Fruit fly (Drosophila melanogaster) whole organism, adult: ENCODE measurements around the gene asf1.

Experiments
- CG11617 ChIP-seq: fragments of 200-800 bp; sonication (Bioruptor generic); optimal IDR thresholded peaks from 2 replicates; lab custom pipeline; 2017; ENCODE audit warnings: mild to moderate bottlenecking, missing biosample characterization, missing genetic modification reagents, missing genetic modification characterization
- CG12768 ChIP-seq: fragments of 200-800 bp; sonication (Bioruptor generic); optimal IDR thresholded peaks from 2 replicates; lab custom pipeline; 2017; ENCODE audit warnings: missing biosample characterization, missing genetic modification characterization, mild to moderate bottlenecking, moderate library complexity, missing genetic modification reagents
- CG14711 ChIP-seq: fragments of 200-800 bp; sonication (Bioruptor generic); optimal IDR thresholded peaks from 2 replicates; lab custom pipeline; 2018; ENCODE audit warnings: missing biosample characterization, mild to moderate bottlenecking, missing genetic modification characterization, moderate library complexity
- CG1620 ChIP-seq: fragments of 200-800 bp; sonication (Bioruptor generic); optimal IDR thresholded peaks from 2 replicates; lab custom pipeline; 2016; ENCODE audit warnings: missing biosample characterization, missing genetic modification characterization
- CG33017 ChIP-seq: fragments of 200-800 bp; sonication (Bioruptor generic); optimal IDR thresholded peaks from 2 replicates; lab custom pipeline; 2018; ENCODE audit warnings: missing biosample characterization, mild to moderate bottlenecking, missing genetic modification characterization, moderate library complexity
- CG5204 ChIP-seq: fragments of 200-800 bp; sonication (Bioruptor generic); optimal IDR thresholded peaks from 2 replicates; lab custom pipeline; 2016; ENCODE audit warnings: missing biosample characterization, missing genetic modification characterization
- CG7045 ChIP-seq: fragments of 200-800 bp; sonication (Bioruptor generic); optimal IDR thresholded peaks from 2 replicates; lab custom pipeline; 2017; ENCODE audit warnings: missing biosample characterization, mild to moderate bottlenecking, missing genetic modification characterization
- CG7101 ChIP-seq: fragments of 200-800 bp; sonication (Bioruptor generic); optimal IDR thresholded peaks from 2 replicates; lab custom pipeline; 2018; ENCODE audit warnings: missing biosample characterization, mild to moderate bottlenecking, missing genetic modification characterization, moderate library complexity
- Clk ChIP-seq: fragments of 200-800 bp; sonication (Bioruptor generic); optimal IDR thresholded peaks from 2 replicates; lab custom pipeline; 2017; ENCODE audit warnings: missing biosample characterization, missing genetic modification characterization
- Crg-1 ChIP-seq: fragments of 200-800 bp; sonication (Bioruptor generic); optimal IDR thresholded peaks from 2 replicates; lab custom pipeline; 2016; ENCODE audit warnings: missing biosample characterization, missing genetic modification characterization
- Hr96 ChIP-seq: fragments of 200-800 bp; sonication (Bioruptor generic); optimal IDR thresholded peaks from 2 replicates; lab custom pipeline; 2016; ENCODE audit warnings: missing biosample characterization, missing genetic modification characterization
- Mnt ChIP-seq: fragments of 200-800 bp; sonication (Bioruptor generic); optimal IDR thresholded peaks from 2 replicates; lab custom pipeline; 2016; ENCODE audit warnings: missing biosample characterization, mild to moderate bottlenecking, missing genetic modification characterization
- bab1 ChIP-seq: fragments of 200-800 bp; sonication (Bioruptor generic); optimal IDR thresholded peaks from 3 replicates; lab custom pipeline; 2019; ENCODE audit warnings: missing biosample characterization, mild to moderate bottlenecking, missing genetic modification characterization, moderate library complexity
- cic ChIP-seq: fragments of 200-800 bp; sonication (Bioruptor generic); optimal IDR thresholded peaks from 2 replicates; lab custom pipeline; 2017; ENCODE audit warnings: missing biosample characterization, mild to moderate bottlenecking, missing genetic modification characterization, moderate library complexity
- cnc ChIP-seq, 2 experiments: fragments of >200 bp; optimal IDR thresholded peaks; 2 replicates each; lab custom pipeline; 2017
- kay ChIP-seq: fragments of 200-800 bp; sonication (Bioruptor generic); peaks from one replicate; lab custom pipeline; 2016; ENCODE audit warnings: missing biosample characterization, missing genetic modification characterization, borderline replicate concordance
- ovo ChIP-seq: fragments of 200-800 bp; sonication (Bioruptor generic); optimal IDR thresholded peaks from 2 replicates; lab custom pipeline; 2016; ENCODE audit warnings: missing biosample characterization, missing genetic modification characterization
- pad ChIP-seq: fragments of 200-800 bp; sonication (Bioruptor generic); optimal IDR thresholded peaks from 3 replicates; lab custom pipeline; 2017; ENCODE audit warnings: missing biosample characterization, missing genetic modification characterization, mild to moderate bottlenecking, moderate library complexity, missing genetic modification reagents
- tj ChIP-seq: fragments of 200-800 bp; sonication (Bioruptor generic); optimal IDR thresholded peaks from 3 replicates; lab custom pipeline; 2017; ENCODE audit warnings: missing biosample characterization, mild to moderate bottlenecking, missing genetic modification characterization, moderate library complexity
- toe ChIP-seq: fragments of 200-800 bp; sonication (Bioruptor generic); optimal IDR thresholded peaks from 2 replicates; lab custom pipeline; 2016; ENCODE audit warnings: missing biosample characterization, missing genetic modification characterization

Gene asf1

DNA sequence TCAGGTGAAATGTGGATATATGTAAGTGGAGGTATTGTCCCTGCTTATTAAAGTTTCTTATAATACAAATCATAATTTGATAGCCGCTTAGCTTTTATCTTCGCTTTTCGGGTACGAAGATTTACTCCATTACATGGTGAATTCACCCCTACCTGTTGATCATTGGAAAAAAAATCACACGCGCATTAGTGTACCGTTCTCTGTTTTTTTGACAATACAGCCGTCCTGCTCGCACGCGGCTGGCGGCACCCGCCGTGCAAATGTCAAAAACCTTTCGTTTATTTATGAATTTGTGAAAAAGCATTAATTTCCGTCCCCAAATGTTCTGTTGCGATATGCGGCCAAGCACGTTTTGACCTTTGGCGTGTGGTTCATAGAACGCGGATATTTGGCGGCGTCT lies 13.2 kb downstream of the asf1 start:
- TF ChIP-seq pad (peak; percentile 77), Mnt (GFP tag; lab: Kevin White, UChicago) (no peak)

DNA sequence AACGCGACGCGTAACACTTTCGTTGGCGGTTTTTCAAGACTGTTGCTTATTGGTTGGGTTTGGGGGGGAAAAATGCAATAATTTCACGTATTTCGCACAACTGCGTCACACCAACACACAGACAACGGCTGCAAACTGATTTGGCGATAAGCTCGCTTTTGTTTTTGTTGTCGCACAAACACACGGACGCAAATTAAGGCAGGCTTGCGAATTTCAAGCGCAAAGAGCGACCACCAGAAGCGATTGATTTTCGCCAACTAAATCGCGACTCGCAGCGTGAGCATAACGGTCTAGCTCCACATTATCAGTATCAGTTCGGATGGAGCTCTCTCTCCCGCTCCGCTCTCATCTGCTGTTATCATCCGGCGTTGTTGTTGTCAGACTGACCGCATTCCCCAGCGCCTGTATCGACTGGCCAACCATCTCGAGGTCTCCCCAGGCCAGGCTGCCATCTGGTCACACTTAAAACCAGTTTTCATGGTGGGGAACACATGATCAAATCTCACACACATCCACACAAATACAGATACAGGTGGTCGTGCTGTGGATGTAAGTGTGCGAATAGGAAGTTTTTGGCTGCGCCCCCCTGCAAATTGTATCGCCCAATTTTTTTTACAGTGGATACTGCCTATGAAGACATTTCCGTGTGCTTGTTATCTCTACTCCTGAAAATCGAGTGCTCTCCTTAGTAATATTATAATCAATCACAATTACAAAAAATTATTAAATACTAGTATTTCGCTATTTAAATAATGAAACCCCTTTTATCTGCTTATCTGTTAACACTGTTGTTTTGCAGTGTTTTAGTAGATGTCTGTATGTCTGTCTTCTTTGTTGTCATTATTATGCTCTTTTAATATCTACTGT lies 14.3 kb downstream of the asf1 start:
- TF ChIP-seq CG5204 (peak; percentile 63), CG33017 (tag; lab: Kevin White, UChicago) (peak; percentile 35), bab1 (GFP tag; lab: Kevin White, UChicago) (peak; percentile 83), Hr96 (peak; percentile 70), toe (GFP tag; lab: Kevin White, UChicago) (peak; percentile 58), cnc (optimal IDR thresholded peaks at IDR 0.05; lab: Kevin White, UChicago) (no peak), tj (GFP tag; lab: Kevin White, UChicago) (peak; percentile 91), cic (GFP tag; lab: Kevin White, UChicago) (peak; percentile 90), Mnt (GFP tag; lab: Kevin White, UChicago) (peak; percentile 67), kay (GFP tag; lab: Kevin White, UChicago) (peak; percentile 79), CG1620 (GFP tag; lab: Kevin White, UChicago) (peak; percentile 74), CG7101 (peak; percentile 65), Crg-1 (GFP tag; lab: Kevin White, UChicago) (peak; percentile 22), CG14711 (tag; lab: Kevin White, UChicago) (peak; percentile 70), pad (peak; percentile 97), CG12768 (GFP tag; lab: Kevin White, UChicago) (peak; percentile 43), CG7045 (GFP tag; lab: Kevin White, UChicago) (peak; percentile 41), Clk (GFP tag; lab: Kevin White, UChicago) (no peak), CG11617 (GFP tag; lab: Kevin White, UChicago) (peak; percentile 60), ovo (GFP tag; lab: Kevin White, UChicago) (peak; percentile 84)

DNA sequence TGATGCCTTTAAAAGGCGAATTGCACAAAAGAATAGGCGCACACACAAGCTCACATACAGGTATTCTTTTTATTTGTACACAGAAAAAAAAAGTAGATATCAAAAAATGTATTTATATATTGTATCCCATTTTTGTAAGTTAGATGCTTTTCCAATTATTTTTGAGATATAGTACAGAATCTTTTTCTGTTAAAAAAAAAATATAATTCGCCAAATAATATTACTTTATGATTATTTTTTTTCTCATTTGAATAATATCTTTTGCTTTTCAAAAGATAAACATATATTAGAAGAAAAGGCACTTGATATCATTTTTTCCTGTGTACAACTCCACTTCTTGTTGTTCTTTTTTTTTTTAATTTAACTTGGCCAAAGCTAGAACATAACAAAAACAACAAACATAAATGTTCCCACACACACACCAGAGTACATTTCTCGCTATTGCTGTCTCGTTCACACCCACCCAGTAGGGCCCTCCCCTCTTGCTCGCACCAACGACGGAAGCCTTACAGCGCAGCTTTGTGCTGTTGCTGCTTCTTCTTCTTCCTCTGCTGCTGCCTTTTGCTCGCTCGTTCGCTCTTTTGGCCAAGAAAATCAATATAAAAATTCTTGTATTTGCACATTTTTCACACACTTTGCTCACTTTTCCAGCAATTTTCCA lies 16.2 kb downstream of the asf1 start:
- TF ChIP-seq Hr96, result peak; percentile 36
- no peak for TF ChIP-seq toe (GFP tag; lab: Kevin White, UChicago)
- peak; percentile 28 for TF ChIP-seq CG12768 (GFP tag; lab: Kevin White, UChicago)
- peak; percentile 84 for TF ChIP-seq CG7101
- peak; percentile 90 for TF ChIP-seq CG14711 (tag; lab: Kevin White, UChicago)
- TF ChIP-seq CG1620 (GFP tag; lab: Kevin White, UChicago), result no peak
- peak; percentile 75 for TF ChIP-seq CG7045 (GFP tag; lab: Kevin White, UChicago)
- peak; percentile 65 for TF ChIP-seq tj (GFP tag; lab: Kevin White, UChicago)
- peak; percentile 87 for TF ChIP-seq bab1 (GFP tag; lab: Kevin White, UChicago)
- TF ChIP-seq pad, result peak; percentile 29
- peak; percentile 71 for TF ChIP-seq CG33017 (tag; lab: Kevin White, UChicago)
- TF ChIP-seq kay (GFP tag; lab: Kevin White, UChicago), result peak; percentile 69
- TF ChIP-seq cic (GFP tag; lab: Kevin White, UChicago), result no peak
- TF ChIP-seq Clk (GFP tag; lab: Kevin White, UChicago), result no peak
- TF ChIP-seq CG5204, result peak; percentile 13
- peak; percentile 41 for TF ChIP-seq CG11617 (GFP tag; lab: Kevin White, UChicago)
- TF ChIP-seq ovo (GFP tag; lab: Kevin White, UChicago), result no peak
- TF ChIP-seq Mnt (GFP tag; lab: Kevin White, UChicago), result no peak
- no peak for TF ChIP-seq Crg-1 (GFP tag; lab: Kevin White, UChicago)
- no peak for TF ChIP-seq cnc (optimal IDR thresholded peaks at IDR 0.05; lab: Kevin White, UChicago)

DNA sequence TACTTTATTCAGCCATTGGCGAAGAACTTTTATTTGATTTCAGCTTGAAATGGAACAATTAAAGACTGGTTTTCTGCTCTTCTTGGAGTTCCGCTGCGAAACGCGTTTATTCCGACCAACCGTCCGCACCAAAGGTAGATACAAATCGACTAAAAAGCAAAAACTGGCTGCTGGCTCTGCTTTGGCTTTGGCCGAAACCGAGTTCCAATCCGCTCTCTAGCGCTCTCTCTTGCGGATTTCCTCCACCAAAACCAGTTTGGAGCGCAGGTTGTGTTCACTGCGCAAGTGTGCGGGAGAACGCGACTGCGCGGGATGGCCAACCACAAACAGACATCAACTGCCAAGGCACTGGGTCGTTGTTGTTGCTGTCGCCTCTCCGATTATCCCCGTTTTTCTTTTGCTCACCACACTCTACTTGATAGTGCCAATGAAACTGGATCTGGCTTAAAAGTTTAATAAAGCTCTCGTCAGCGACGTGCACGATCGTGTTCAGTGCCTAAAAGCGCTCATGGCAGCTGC lies 16.8 kb downstream of the asf1 start, which contains the start of gene wnd:
TSS of gene wnd (minus strand) at position 306 of the 519 bp plus-strand sequence.
- TF ChIP-seq Crg-1 (GFP tag; lab: Kevin White, UChicago) (no peak), tj (GFP tag; lab: Kevin White, UChicago) (peak; percentile 49), CG1620 (GFP tag; lab: Kevin White, UChicago) (no peak), ovo (GFP tag; lab: Kevin White, UChicago) (no peak), Clk (GFP tag; lab: Kevin White, UChicago) (no peak), pad (no peak), CG5204 (no peak)

DNA sequence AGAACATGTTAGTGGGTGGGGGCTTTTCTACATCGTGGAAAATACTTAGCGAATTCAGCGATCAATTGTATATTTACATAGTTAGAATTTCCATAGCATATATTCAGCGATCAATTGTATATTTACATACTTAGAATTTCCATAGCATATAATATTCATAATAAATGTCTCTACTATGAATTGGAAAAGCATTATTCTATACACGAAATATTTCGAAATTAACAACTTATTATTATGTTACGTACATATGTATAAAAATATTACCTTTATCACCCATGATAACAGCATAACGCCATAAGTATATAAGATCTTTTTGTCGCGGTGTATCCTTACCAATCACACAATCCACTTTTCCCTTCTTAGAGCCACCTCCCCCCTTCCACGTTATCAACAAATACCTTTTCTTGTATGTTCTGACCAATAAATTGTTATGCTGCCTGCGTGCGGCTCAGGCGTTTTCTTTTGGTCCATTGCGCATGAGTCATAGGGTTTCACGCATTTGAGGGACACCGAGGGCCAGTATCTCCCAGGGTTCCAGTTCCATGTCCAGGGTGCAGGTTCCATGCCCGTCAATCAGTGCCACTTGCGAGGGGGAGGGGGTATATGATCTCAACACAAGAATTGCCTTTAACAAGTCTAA lies 18.2 kb downstream of the asf1 start:
- no peak for TF ChIP-seq cic (GFP tag; lab: Kevin White, UChicago)
